Fruit fly (Drosophila melanogaster) whole organism, embryonic: ENCODE data around the gene CG2931.
A peak's percentile ranks its signal among the peaks of the same experiment; 100 is the strongest.

Source experiments
- Antp ChIP-seq: fragments of 200-800 bp; sonication (Bioruptor generic); optimal IDR thresholded peaks from 3 replicates; lab custom pipeline; 2016; ENCODE audit warnings: missing biosample characterization, missing genetic modification characterization
- BEAF-32 ChIP-seq: fragments of 200-800 bp; sonication (Bioruptor generic); optimal IDR thresholded peaks from 3 replicates; lab custom pipeline; 2017; ENCODE audit warnings: missing biosample characterization, missing genetic modification characterization, mild to moderate bottlenecking, moderate library complexity, missing genetic modification reagents
- CG11247 ChIP-seq: fragments of 200-800 bp; sonication (Bioruptor generic); IDR thresholded peaks from 2 replicates; pipeline ENCODE4 v1.3.6; 2022; ENCODE audit warnings: missing biosample characterization, missing genetic modification characterization
- CG11456 ChIP-seq: fragments of 200-800 bp; sonication (Bioruptor generic); IDR thresholded peaks from 3 replicates; pipeline ENCODE4 v1.3.6; 2022; ENCODE audit warnings: missing biosample characterization, missing genetic modification characterization
- CG13424 ChIP-seq: fragments of 200-800 bp; sonication (Bioruptor generic); optimal IDR thresholded peaks from 2 replicates; lab custom pipeline; 2019; ENCODE audit warnings: missing biosample characterization, mild to moderate bottlenecking, missing genetic modification characterization, moderate library complexity
- CG15479 ChIP-seq: fragments of 200-800 bp; sonication (Bioruptor generic); optimal IDR thresholded peaks from 3 replicates; lab custom pipeline; 2019; ENCODE audit warnings: missing biosample characterization, mild to moderate bottlenecking, missing genetic modification characterization, moderate library complexity
- CG16779 ChIP-seq: fragments of 200-800 bp; sonication (Bioruptor generic); IDR thresholded peaks from 2 replicates; pipeline ENCODE4 v1.3.6; 2022; ENCODE audit warnings: missing biosample characterization, missing genetic modification characterization
- CG16815 ChIP-seq: fragments of 200-800 bp; sonication (Bioruptor generic); optimal IDR thresholded peaks from 3 replicates; lab custom pipeline; 2017; ENCODE audit warnings: missing biosample characterization, mild to moderate bottlenecking, missing genetic modification characterization
- CG17612 ChIP-seq: fragments of 200-800 bp; sonication (Bioruptor generic); IDR thresholded peaks from 2 replicates; pipeline ENCODE4 v1.3.6; 2022; ENCODE audit warnings: missing biosample characterization, missing genetic modification characterization
- CG17829 ChIP-seq: fragments of 200-800 bp; optimal IDR thresholded peaks from 2 replicates; lab custom pipeline; 2019; ENCODE audit warnings: missing biosample characterization, mild to moderate bottlenecking, missing genetic modification characterization, moderate library complexity
- CG18011 ChIP-seq: fragments of 200-800 bp; sonication (Bioruptor generic); optimal IDR thresholded peaks from 2 replicates; lab custom pipeline; 2017; ENCODE audit warnings: missing biosample characterization, missing genetic modification characterization, mild to moderate bottlenecking, moderate library complexity, missing genotype
- CG2889 ChIP-seq: fragments of 200-800 bp; sonication (Bioruptor generic); IDR thresholded peaks from 3 replicates; pipeline ENCODE4 v1.3.6; 2022; ENCODE audit warnings: missing biosample characterization, missing genetic modification characterization
- CG31224 ChIP-seq: fragments of 200-800 bp; sonication (Bioruptor generic); IDR thresholded peaks from 2 replicates; pipeline ENCODE4 v1.3.6; 2022; ENCODE audit warnings: missing biosample characterization, missing genetic modification characterization
- CG3163 ChIP-seq: fragments of 200-800 bp; sonication (Bioruptor generic); optimal IDR thresholded peaks from 3 replicates; lab custom pipeline; 2016; ENCODE audit warnings: missing biosample characterization, missing genetic modification characterization
- CG34376 ChIP-seq: fragments of 200-800 bp; sonication (Bioruptor generic); optimal IDR thresholded peaks from 2 replicates; lab custom pipeline; 2018; ENCODE audit warnings: missing biosample characterization, mild to moderate bottlenecking, missing genetic modification characterization
- CG4328 ChIP-seq: fragments of 200-800 bp; sonication (Bioruptor generic); optimal IDR thresholded peaks from 3 replicates; lab custom pipeline; 2017; ENCODE audit warnings: missing biosample characterization, missing genetic modification reagents, missing genetic modification characterization
- CG4730 ChIP-seq: fragments of 200-800 bp; sonication (Bioruptor generic); IDR thresholded peaks from 2 replicates; pipeline ENCODE4 v1.3.6; 2022; ENCODE audit warnings: missing biosample characterization, missing genetic modification characterization
- CG6683 ChIP-seq: fragments of 200-800 bp; sonication (Bioruptor generic); optimal IDR thresholded peaks from 2 replicates; lab custom pipeline; 2017; ENCODE audit warnings: missing biosample characterization, mild to moderate bottlenecking, missing genetic modification characterization, missing genetic modification reagents
- CG6689 ChIP-seq: fragments of 200-800 bp; sonication (Bioruptor generic); IDR thresholded peaks from 2 replicates; pipeline ENCODE4 v1.3.6; 2022; ENCODE audit warnings: missing biosample characterization, missing genetic modification characterization
- CG6765 ChIP-seq: fragments of 200-800 bp; sonication (Bioruptor generic); optimal IDR thresholded peaks from 3 replicates; lab custom pipeline; 2017; ENCODE audit warnings: missing biosample characterization, mild to moderate bottlenecking, missing genetic modification characterization
- CG7357 ChIP-seq: fragments of 200-800 bp; sonication (Bioruptor generic); IDR thresholded peaks from 3 replicates; pipeline ENCODE4 v1.3.6; 2022; ENCODE audit warnings: missing biosample characterization, missing genetic modification characterization
- CTCF ChIP-seq: fragments of 200-800 bp; sonication (Bioruptor generic); optimal IDR thresholded peaks from 2 replicates; lab custom pipeline; 2017; ENCODE audit warnings: missing biosample characterization, mild to moderate bottlenecking, missing genetic modification characterization, moderate library complexity
- GATAe ChIP-seq: fragments of 200-800 bp; sonication (Bioruptor generic); conservative IDR thresholded peaks from 2 replicates; pipeline ENCODE4 v1.3.6; 2022; ENCODE audit warnings: missing biosample characterization, missing genetic modification characterization
- Mad ChIP-seq: fragments of 200-800 bp; sonication (Bioruptor generic); optimal IDR thresholded peaks from 2 replicates; lab custom pipeline; 2016; ENCODE audit warnings: missing biosample characterization, missing genetic modification characterization
- Mrtf ChIP-seq: fragments of 200-800 bp; sonication (Bioruptor generic); IDR thresholded peaks from 3 replicates; pipeline ENCODE4 v1.3.6; 2022; ENCODE audit warnings: missing biosample characterization, missing genetic modification characterization
- NFAT ChIP-seq: fragments of 200-800 bp; sonication (Bioruptor generic); IDR thresholded peaks from 2 replicates; pipeline ENCODE4 v1.3.6; 2022; ENCODE audit warnings: missing biosample characterization, missing genetic modification characterization
- Ptx1 ChIP-seq: fragments of 200-800 bp; sonication (Bioruptor generic); IDR thresholded peaks from 2 replicates; pipeline ENCODE4 v1.3.6; 2022; ENCODE audit warnings: missing biosample characterization, missing genetic modification characterization
- ara ChIP-seq: fragments of 200-800 bp; sonication (Bioruptor generic); IDR thresholded peaks from 2 replicates; pipeline ENCODE4 v1.3.6; 2022; ENCODE audit warnings: missing biosample characterization, missing genetic modification characterization
- bcd ChIP-seq: fragments of 200-800 bp; sonication (Bioruptor generic); optimal IDR thresholded peaks from 2 replicates; lab custom pipeline; 2017; ENCODE audit warnings: missing biosample characterization, mild to moderate bottlenecking, missing genetic modification characterization
- cad ChIP-seq: fragments of >200 bp; optimal IDR thresholded peaks from 2 replicates; lab custom pipeline; 2017; ENCODE audit warnings: missing biosample characterization, missing genetic modification characterization
- cg ChIP-seq: fragments of 200-800 bp; sonication (Bioruptor generic); optimal IDR thresholded peaks from 3 replicates; lab custom pipeline; 2019; ENCODE audit warnings: missing biosample characterization, mild to moderate bottlenecking, missing genetic modification characterization, moderate library complexity
- dmrt99B ChIP-seq: fragments of 200-800 bp; sonication (Bioruptor generic); optimal IDR thresholded peaks from 2 replicates; lab custom pipeline; 2018; ENCODE audit warnings: missing biosample characterization, mild to moderate bottlenecking, missing genetic modification characterization, moderate library complexity
- eyg ChIP-seq: fragments of 200-800 bp; sonication (Bioruptor generic); optimal IDR thresholded peaks from 3 replicates; lab custom pipeline; 2016; ENCODE audit warnings: missing biosample characterization, missing genetic modification characterization
- fru ChIP-seq: fragments of >200 bp; optimal IDR thresholded peaks from 2 replicates; lab custom pipeline; 2017
- ind ChIP-seq: fragments of 200-800 bp; sonication (Bioruptor generic); optimal IDR thresholded peaks from 3 replicates; lab custom pipeline; 2016; ENCODE audit warnings: missing biosample characterization, missing genetic modification characterization
- mirr ChIP-seq: fragments of 200-800 bp; sonication (Bioruptor generic); optimal IDR thresholded peaks from 3 replicates; lab custom pipeline; 2018; ENCODE audit warnings: missing biosample characterization, mild to moderate bottlenecking, missing genetic modification characterization
- pita ChIP-seq: fragments of 200-800 bp; sonication (Bioruptor generic); optimal IDR thresholded peaks from 2 replicates; lab custom pipeline; 2017; ENCODE audit warnings: missing biosample characterization, mild to moderate bottlenecking, missing genetic modification characterization
- pum ChIP-seq: fragments of 200-800 bp; sonication (Bioruptor generic); optimal IDR thresholded peaks from 2 replicates; lab custom pipeline; 2016; ENCODE audit warnings: missing biosample characterization, missing genetic modification characterization
- pzg ChIP-seq: fragments of 200-800 bp; sonication (Bioruptor generic); optimal IDR thresholded peaks from 3 replicates; lab custom pipeline; 2018; ENCODE audit warnings: missing biosample characterization, mild to moderate bottlenecking, missing genetic modification characterization, moderate library complexity
- scrt ChIP-seq: fragments of 200-800 bp; sonication (Bioruptor generic); optimal IDR thresholded peaks from 2 replicates; lab custom pipeline; 2018; ENCODE audit warnings: missing biosample characterization, mild to moderate bottlenecking, missing genetic modification characterization, moderate library complexity
- sug ChIP-seq: fragments of 200-800 bp; optimal IDR thresholded peaks from 2 replicates; lab custom pipeline; 2019; ENCODE audit warnings: missing biosample characterization, mild to moderate bottlenecking, missing genetic modification characterization, moderate library complexity
- trh ChIP-seq: fragments of 200-800 bp; sonication (Bioruptor generic); optimal IDR thresholded peaks from 2 replicates; lab custom pipeline; 2016; ENCODE audit warnings: missing biosample characterization, missing genetic modification characterization
- usp ChIP-seq: fragments of >200 bp; optimal IDR thresholded peaks from 2 replicates; lab custom pipeline; 2017; ENCODE audit warnings: missing biosample characterization, missing genetic modification characterization

CG2931 gene

dm6 chr3R:5547464-5547943, 20.9 kb downstream of the CG2931 start, which contains the start of gene CG2519 (continued):
- TF ChIP-seq CG6683 (GFP tag; lab: Kevin White, UChicago) (peak; percentile 15), CG34376 (GFP tag; lab: Kevin White, UChicago) (peak; percentile 77), Ptx1 (GFP tag; lab: Robert Waterston, UW) (peak; percentile 52; the same call in 1 of the 2 replicates), cad (GFP tag; lab: Kevin White, UChicago) (no peak), CG17829 (tag; lab: Kevin White, UChicago) (peak; percentile 61), Mad (GFP tag; lab: Kevin White, UChicago) (peak; percentile 48), CG4328 (GFP tag; lab: Kevin White, UChicago) (peak; percentile 14), dmrt99B (tag; lab: Kevin White, UChicago) (no peak), usp (GFP tag; lab: Kevin White, UChicago) (no peak), cg (GFP tag; lab: Kevin White, UChicago) (peak; percentile 98), BEAF-32 (GFP tag; lab: Kevin White, UChicago) (peak; percentile 94), CG4730 (GFP tag; lab: Robert Waterston, UW) (no peak; the same call in 1 of the 2 replicates), ara (no peak), sug (tag; lab: Kevin White, UChicago) (no peak), pzg (GFP tag; lab: Kevin White, UChicago) (peak; percentile 91), Mrtf (GFP tag; lab: Robert Waterston, UW) (peak; percentile 24; the same call in 1 of the 3 replicates), Antp (GFP tag; lab: Kevin White, UChicago) (peak; percentile 58), CG7357 (GFP tag; lab: Robert Waterston, UW) (no peak), trh (GFP tag; lab: Kevin White, UChicago) (peak; percentile 41), fru (no peak), CG13424 (peak; percentile 61), CG2889 (no peak), CG3163 (GFP tag; lab: Kevin White, UChicago) (peak; percentile 41), CG15479 (GFP tag; lab: Kevin White, UChicago) (peak; percentile 35), mirr (no peak), CG18011 (peak; percentile 7), CG17612 (GFP tag; lab: Robert Waterston, UW) (0 out of 2 replicates have a peak, but pooled peaks have one; percentile 18), CG16779 (GFP tag; lab: Robert Waterston, UW) (no peak), ind (peak; percentile 55), CG31224 (GFP tag; lab: Robert Waterston, UW) (peak; percentile 39; the same call in 1 of the 2 replicates), CG6689 (no peak), pita (GFP tag; lab: Kevin White, UChicago) (no peak), scrt (GFP tag; lab: Kevin White, UChicago) (no peak), CG6765 (GFP tag; lab: Kevin White, UChicago) (no peak), bcd (GFP tag; lab: Kevin White, UChicago) (no peak)

DNA sequence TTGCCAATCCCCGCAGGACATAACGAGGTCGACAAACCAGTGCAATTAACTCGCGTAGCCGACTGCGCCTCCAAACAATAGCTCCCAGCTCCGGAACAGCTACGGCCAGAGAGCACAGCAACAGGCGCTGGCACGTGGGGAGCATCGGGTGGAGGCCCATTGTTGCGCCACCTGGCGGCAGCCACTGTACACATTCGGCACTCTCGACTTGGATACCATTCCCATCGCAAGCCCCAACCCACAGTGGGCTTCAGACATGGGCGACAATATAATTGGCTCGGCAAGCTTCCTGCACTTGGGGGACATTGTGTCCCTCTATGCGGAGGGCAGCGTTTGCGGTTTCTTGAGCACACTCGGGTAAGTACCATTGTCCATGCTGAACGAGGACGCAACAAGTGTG, 40.9 kb downstream of the CG2931 start:
- TF ChIP-seq GATAe: no peak
- TF ChIP-seq NFAT (GFP tag; lab: Robert Waterston, UW): 0 out of 2 replicates have a peak, but pooled peaks have one; percentile 16
- TF ChIP-seq eyg (GFP tag; lab: Kevin White, UChicago): no peak
- TF ChIP-seq CTCF: peak; percentile 80
- 0 out of 2 replicates have a peak, but pooled peaks have one; percentile 22 for TF ChIP-seq CG11247 (GFP tag; lab: Robert Waterston, UW)
- TF ChIP-seq pum (GFP tag; lab: Kevin White, UChicago): no peak
- no peak for TF ChIP-seq CG16815
- 0 out of 3 replicates have a peak, but pooled peaks have one; percentile 10 for TF ChIP-seq CG11456
- TF ChIP-seq, all 482 proteins: peak for 4
